Fruit fly (Drosophila melanogaster) whole organism, embryonic: ENCODE data around the gene CG14805.
A peak's percentile ranks its signal among the peaks of the same experiment; 100 is the strongest.

ENCODE experiments used
- Ada2b ChIP-seq: fragments of 200-800 bp; sonication (Bioruptor generic); IDR thresholded peaks from 2 replicates; pipeline ENCODE4 v1.3.6; 2022; ENCODE audit warnings: missing biosample characterization, missing genetic modification characterization
- Atf-2 ChIP-seq: fragments of 200-800 bp; sonication (Bioruptor generic); optimal IDR thresholded peaks from 2 replicates; lab custom pipeline; 2016; ENCODE audit warnings: missing biosample characterization, missing genetic modification characterization
- Atf3 ChIP-seq: fragments of 200-800 bp; sonication (Bioruptor generic); optimal IDR thresholded peaks from 3 replicates; lab custom pipeline; 2016; ENCODE audit warnings: missing biosample characterization, missing genetic modification characterization
- B-H2 ChIP-seq: fragments of 200-800 bp; sonication (Bioruptor generic); optimal IDR thresholded peaks from 2 replicates; lab custom pipeline; 2018; ENCODE audit warnings: missing biosample characterization, mild to moderate bottlenecking, missing genetic modification characterization
- CG10267 ChIP-seq: fragments of 200-800 bp; sonication (Bioruptor generic); optimal IDR thresholded peaks from 2 replicates; lab custom pipeline; 2018; ENCODE audit warnings: missing biosample characterization, mild to moderate bottlenecking, missing genetic modification characterization, moderate library complexity
- CG10565 ChIP-seq: fragments of 200-800 bp; sonication (Bioruptor generic); optimal IDR thresholded peaks from 3 replicates; lab custom pipeline; 2016; ENCODE audit warnings: missing biosample characterization, mild to moderate bottlenecking, missing genetic modification characterization
- CG11085 ChIP-seq: fragments of 200-800 bp; sonication (Bioruptor generic); IDR thresholded peaks from 2 replicates; pipeline ENCODE4 v1.3.6; 2022; ENCODE audit warnings: missing biosample characterization, missing genetic modification characterization
- CG11456 ChIP-seq: fragments of 200-800 bp; sonication (Bioruptor generic); IDR thresholded peaks from 3 replicates; pipeline ENCODE4 v1.3.6; 2022; ENCODE audit warnings: missing biosample characterization, missing genetic modification characterization
- CG12299 ChIP-seq: fragments of 200-800 bp; sonication (Bioruptor generic); optimal IDR thresholded peaks from 2 replicates; lab custom pipeline; 2018; ENCODE audit warnings: missing biosample characterization, mild to moderate bottlenecking, missing genetic modification characterization
- CG15479 ChIP-seq: fragments of 200-800 bp; sonication (Bioruptor generic); optimal IDR thresholded peaks from 3 replicates; lab custom pipeline; 2019; ENCODE audit warnings: missing biosample characterization, mild to moderate bottlenecking, missing genetic modification characterization, moderate library complexity
- CG15514 ChIP-seq: fragments of 200-800 bp; sonication (Bioruptor generic); optimal IDR thresholded peaks from 3 replicates; lab custom pipeline; 2017; ENCODE audit warnings: missing biosample characterization, missing genetic modification characterization, mild to moderate bottlenecking, moderate library complexity, missing genetic modification reagents
- CG17328 ChIP-seq: fragments of 200-800 bp; sonication (Bioruptor generic); IDR thresholded peaks from 2 replicates; pipeline ENCODE4 v1.3.6; 2022; ENCODE audit warnings: missing biosample characterization, missing genetic modification characterization
- CG17359 ChIP-seq: fragments of 200-800 bp; sonication (Bioruptor generic); optimal IDR thresholded peaks from 3 replicates; lab custom pipeline; 2018; ENCODE audit warnings: missing biosample characterization, mild to moderate bottlenecking, missing genetic modification characterization, moderate library complexity
- CG17612 ChIP-seq: fragments of 200-800 bp; sonication (Bioruptor generic); IDR thresholded peaks from 2 replicates; pipeline ENCODE4 v1.3.6; 2022; ENCODE audit warnings: missing biosample characterization, missing genetic modification characterization
- CG18599 ChIP-seq: fragments of 200-800 bp; sonication (Bioruptor generic); optimal IDR thresholded peaks from 3 replicates; lab custom pipeline; 2017; ENCODE audit warnings: missing biosample characterization, missing genetic modification characterization, mild to moderate bottlenecking, moderate library complexity, missing genetic modification reagents
- CG18764 ChIP-seq: fragments of 200-800 bp; sonication (Bioruptor generic); optimal IDR thresholded peaks from 3 replicates; lab custom pipeline; 2016; ENCODE audit warnings: missing biosample characterization, missing genetic modification characterization
- CG2202 ChIP-seq: fragments of 200-800 bp; sonication (Bioruptor generic); optimal IDR thresholded peaks from 2 replicates; lab custom pipeline; 2018; ENCODE audit warnings: missing biosample characterization, mild to moderate bottlenecking, missing genetic modification characterization
- CG30403 ChIP-seq: fragments of 200-800 bp; sonication (Bioruptor generic); optimal IDR thresholded peaks from 3 replicates; lab custom pipeline; 2016; ENCODE audit warnings: missing biosample characterization, missing genetic modification characterization
- CG31365 ChIP-seq: fragments of 200-800 bp; sonication (Bioruptor generic); optimal IDR thresholded peaks from 2 replicates; lab custom pipeline; 2018; ENCODE audit warnings: missing biosample characterization, mild to moderate bottlenecking, missing genetic modification characterization
- CG31388 ChIP-seq: fragments of 200-800 bp; sonication (Bioruptor generic); optimal IDR thresholded peaks from 2 replicates; lab custom pipeline; 2016; ENCODE audit warnings: missing biosample characterization, missing genetic modification characterization
- CG3163 ChIP-seq: fragments of 200-800 bp; sonication (Bioruptor generic); optimal IDR thresholded peaks from 3 replicates; lab custom pipeline; 2016; ENCODE audit warnings: missing biosample characterization, missing genetic modification characterization
- CG34376 ChIP-seq: fragments of 200-800 bp; sonication (Bioruptor generic); optimal IDR thresholded peaks from 2 replicates; lab custom pipeline; 2018; ENCODE audit warnings: missing biosample characterization, mild to moderate bottlenecking, missing genetic modification characterization
- CG4282 ChIP-seq: fragments of 200-800 bp; sonication (Bioruptor generic); optimal IDR thresholded peaks from 2 replicates; lab custom pipeline; 2016; ENCODE audit warnings: missing biosample characterization, missing genetic modification characterization
- CG5953 ChIP-seq: fragments of 200-800 bp; sonication (Bioruptor generic); IDR thresholded peaks from 2 replicates; pipeline ENCODE4 v1.3.6; 2022; ENCODE audit warnings: missing biosample characterization, missing genetic modification characterization
- CG8281 ChIP-seq: fragments of 200-800 bp; sonication (Bioruptor generic); optimal IDR thresholded peaks from 2 replicates; lab custom pipeline; 2018; ENCODE audit warnings: missing biosample characterization, mild to moderate bottlenecking, missing genetic modification characterization, moderate library complexity
- CG8944 ChIP-seq: fragments of 200-800 bp; sonication (Bioruptor generic); optimal IDR thresholded peaks from 3 replicates; lab custom pipeline; 2016; ENCODE audit warnings: missing biosample characterization, missing genetic modification characterization
- CG9727 ChIP-seq: fragments of 200-800 bp; sonication (Bioruptor generic); optimal IDR thresholded peaks from 3 replicates; lab custom pipeline; 2017; ENCODE audit warnings: missing biosample characterization, mild to moderate bottlenecking, missing genetic modification characterization
- Camta ChIP-seq: fragments of 200-800 bp; sonication (Bioruptor generic); optimal IDR thresholded peaks from 2 replicates; lab custom pipeline; 2016; ENCODE audit warnings: missing biosample characterization, missing genetic modification characterization
- D19A ChIP-seq: fragments of 200-800 bp; optimal IDR thresholded peaks from 3 replicates; lab custom pipeline; 2019; ENCODE audit warnings: missing biosample characterization, mild to moderate bottlenecking, missing genetic modification characterization, moderate library complexity
- Doc2 ChIP-seq: fragments of 200-800 bp; sonication (Bioruptor generic); IDR thresholded peaks from 2 replicates; pipeline ENCODE4 v1.3.6; 2022; ENCODE audit warnings: missing biosample characterization, missing genetic modification characterization
- Fer2 ChIP-seq: fragments of 200-800 bp; sonication (Bioruptor generic); optimal IDR thresholded peaks from 2 replicates; lab custom pipeline; 2018; ENCODE audit warnings: missing biosample characterization, mild to moderate bottlenecking, missing genetic modification characterization, moderate library complexity
- Fer3 ChIP-seq: fragments of 200-800 bp; sonication (Bioruptor generic); optimal IDR thresholded peaks from 2 replicates; lab custom pipeline; 2018; ENCODE audit warnings: missing biosample characterization, mild to moderate bottlenecking, missing genetic modification characterization, moderate library complexity
- Nf-YA ChIP-seq: fragments of 200-800 bp; sonication (Bioruptor generic); IDR thresholded peaks from 2 replicates; pipeline ENCODE4 v1.3.6; 2022; ENCODE audit warnings: missing biosample characterization, missing genetic modification characterization
- Pdp1 ChIP-seq, 2 experiments: fragments of 200-800 bp; sonication (Bioruptor generic); optimal IDR thresholded peaks; 3 replicates each; lab custom pipeline; 2016; ENCODE audit warnings: missing biosample characterization in 2 of 2, missing genetic modification characterization in 2 of 2, mild to moderate bottlenecking in 1 of 2, moderate library complexity in 1 of 2
- Sin3A ChIP-seq: fragments of >200 bp; optimal IDR thresholded peaks from 2 replicates; lab custom pipeline; 2018
- Sox100B ChIP-seq: fragments of 200-800 bp; sonication (Bioruptor generic); optimal IDR thresholded peaks from 3 replicates; lab custom pipeline; 2018; ENCODE audit warnings: missing biosample characterization, mild to moderate bottlenecking, missing genetic modification characterization
- Tbp ChIP-seq: fragments of >200 bp; optimal IDR thresholded peaks from 2 replicates; lab custom pipeline; 2018; ENCODE audit warnings: missing biosample characterization, missing genetic modification characterization
- bsh ChIP-seq, 2 experiments: fragments of 200-800 bp; sonication (Bioruptor generic); optimal IDR thresholded peaks; 2 replicates each; lab custom pipeline; 2017 to 2018; ENCODE audit warnings: mild to moderate bottlenecking in 2 of 2, missing biosample characterization in 2 of 2, missing genetic modification characterization in 2 of 2, moderate library complexity in 1 of 2
- btn ChIP-seq: fragments of 200-800 bp; sonication (Bioruptor generic); optimal IDR thresholded peaks from 2 replicates; lab custom pipeline; 2016; ENCODE audit warnings: missing biosample characterization, missing genetic modification characterization
- da ChIP-seq: fragments of 200-800 bp; sonication (Bioruptor generic); optimal IDR thresholded peaks from 2 replicates; lab custom pipeline; 2016; ENCODE audit warnings: missing biosample characterization, missing genetic modification characterization
- dimm ChIP-seq: fragments of 200-800 bp; sonication (Bioruptor generic); IDR thresholded peaks from 2 replicates; pipeline ENCODE4 v1.3.6; 2022; ENCODE audit warnings: missing biosample characterization, missing genetic modification characterization
- dmrt99B ChIP-seq: fragments of 200-800 bp; sonication (Bioruptor generic); optimal IDR thresholded peaks from 2 replicates; lab custom pipeline; 2018; ENCODE audit warnings: missing biosample characterization, mild to moderate bottlenecking, missing genetic modification characterization, moderate library complexity
- en ChIP-seq: fragments of 200-800 bp; sonication (Bioruptor generic); optimal IDR thresholded peaks from 2 replicates; lab custom pipeline; 2016; ENCODE audit warnings: missing biosample characterization, missing genetic modification characterization
- esg ChIP-seq: fragments of 200-800 bp; sonication (Bioruptor generic); conservative IDR thresholded peaks from 2 replicates; pipeline ENCODE4 v1.3.6; 2022; ENCODE audit warnings: missing biosample characterization, missing genetic modification characterization
- pan ChIP-seq, 4 experiments: fragments of >200 bp in 3 of 4; fragments of 200-800 bp in 1 of 4; sonication (Bioruptor generic) in 1 of 4; optimal IDR thresholded peaks in 3 of 4; IDR thresholded peaks in 1 of 4; 2 replicates each; pipeline versions ENCODE4 v1.3.6 to Lab custom; 2017 to 2022; ENCODE audit warnings: missing biosample characterization in 2 of 4, missing genetic modification characterization in 2 of 4, mixed read lengths in 1 of 4
- sim ChIP-seq: fragments of 200-800 bp; sonication (Bioruptor generic); IDR thresholded peaks from 2 replicates; pipeline ENCODE4 v1.3.6; 2022; ENCODE audit warnings: missing biosample characterization, missing genetic modification characterization
- stwl ChIP-seq: fragments of 200-800 bp; sonication (Bioruptor generic); optimal IDR thresholded peaks from 3 replicates; lab custom pipeline; 2018; ENCODE audit warnings: missing biosample characterization, mild to moderate bottlenecking, missing genetic modification characterization, moderate library complexity
- tin ChIP-seq: fragments of 200-800 bp; sonication (Bioruptor generic); optimal IDR thresholded peaks from 3 replicates; lab custom pipeline; 2016; ENCODE audit warnings: missing biosample characterization, missing genetic modification characterization
- vvl ChIP-seq: fragments of 200-800 bp; sonication (Bioruptor generic); IDR thresholded peaks from 2 replicates; pipeline ENCODE4 v1.3.6; 2022; ENCODE audit warnings: missing biosample characterization, missing genetic modification characterization

CG14805 gene

DNA sequence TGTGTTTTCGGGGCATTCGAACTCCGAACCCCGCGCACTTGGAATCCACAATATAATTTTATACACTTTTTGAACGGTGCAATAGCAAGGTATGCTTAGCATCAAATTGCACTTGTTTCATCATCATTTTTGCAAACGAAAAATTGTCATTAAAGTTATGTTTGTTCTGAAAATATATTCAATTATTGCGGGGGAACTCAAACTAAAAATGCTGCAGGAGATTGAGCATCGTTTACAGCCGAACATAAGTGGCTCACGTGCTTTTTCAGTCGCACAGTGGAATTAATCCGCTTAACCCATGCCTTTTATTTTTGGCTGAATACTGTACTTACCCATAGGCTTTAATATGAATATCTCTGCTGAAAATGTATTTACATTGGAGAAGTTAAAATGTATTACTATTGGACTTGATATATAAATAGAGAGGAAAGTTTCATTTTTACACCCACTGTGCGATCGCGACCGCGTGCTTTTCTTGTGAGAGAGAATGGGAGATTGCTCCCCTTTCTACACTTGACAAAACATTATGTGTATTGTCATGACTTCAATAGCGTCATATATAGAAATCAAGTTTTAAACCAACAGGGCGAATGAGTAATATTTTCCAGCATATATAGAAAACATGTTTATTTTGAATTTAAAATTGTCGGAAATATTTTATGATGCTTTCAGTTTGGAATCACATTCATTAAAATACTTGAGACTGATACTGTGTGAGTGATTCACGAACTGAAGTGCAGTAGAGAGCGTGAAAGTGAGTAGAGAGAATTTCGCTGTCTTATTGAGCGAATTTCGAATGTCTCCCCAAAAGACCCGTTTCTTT is 46.5 kb upstream of the CG14805 start (continued):
- TF ChIP-seq CG10267 (tag; lab: Kevin White, UChicago) (peak; percentile 88), CG3163 (GFP tag; lab: Kevin White, UChicago) (peak; percentile 83), Sox100B (GFP tag; lab: Kevin White, UChicago) (peak; percentile 96), CG15479 (GFP tag; lab: Kevin White, UChicago) (no peak), CG18764 (GFP tag; lab: Kevin White, UChicago) (peak; percentile 85), Camta (GFP tag; lab: Kevin White, UChicago) (peak; percentile 93), Atf3 (peak; percentile 94), dmrt99B (tag; lab: Kevin White, UChicago) (peak; percentile 96), Fer3 (peak; percentile 98), Doc2 (GFP tag; lab: Robert Waterston, UW) (peak; percentile 74), Nf-YA (GFP tag; lab: Robert Waterston, UW) (peak; percentile 95), btn (peak; percentile 75), Pdp1 (GFP tag; optimal IDR thresholded peaks at IDR 0.05; lab: Kevin White, UChicago) (peak; percentile 92 to 93), CG8944 (GFP tag; lab: Kevin White, UChicago) (peak; percentile 91), dimm (peak; percentile 88), pan (optimal IDR thresholded peaks at IDR 0.05; lab: Kevin White, UChicago) (no peak), pan (GFP tag; optimal IDR thresholded peaks at IDR 0.05 in 1 of 2, IDR thresholded peaks at IDR 0.05 in 1 of 2) (peak in 1 of 2 experiments; percentile 98), bsh (GFP tag; optimal IDR thresholded peaks at IDR 0.05; lab: Kevin White, UChicago) (peak; percentile 93 to 98), CG15514 (GFP tag; lab: Kevin White, UChicago) (peak; percentile 92), CG31388 (GFP tag; lab: Kevin White, UChicago) (peak; percentile 84), esg (peak; percentile 97), CG17359 (tag; lab: Kevin White, UChicago) (peak; percentile 97), CG11085 (GFP tag; lab: Robert Waterston, UW) (peak; percentile 95), CG18599 (GFP tag; lab: Kevin White, UChicago) (peak; percentile 96), en (GFP tag; lab: Kevin White, UChicago) (peak; percentile 90), CG2202 (tag; lab: Kevin White, UChicago) (peak; percentile 73), sim (GFP tag; lab: Robert Waterston, UW) (peak; percentile 94), CG30403 (GFP tag; lab: Kevin White, UChicago) (peak; percentile 97), CG17328 (GFP tag; lab: Robert Waterston, UW) (peak; percentile 97), CG10565 (GFP tag; lab: Kevin White, UChicago) (peak; percentile 31), CG11456 (GFP tag; lab: Robert Waterston, UW) (peak; percentile 98), Sin3A (lab: Kevin White, UChicago) (no peak), CG4282 (peak; percentile 87), tin (GFP tag; lab: Kevin White, UChicago) (peak; percentile 94), CG5953 (GFP tag; lab: Robert Waterston, UW) (peak; percentile 97), Atf-2 (GFP tag; lab: Kevin White, UChicago) (peak; percentile 93), Tbp (GFP tag; lab: Kevin White, UChicago) (no peak), CG9727 (GFP tag; lab: Kevin White, UChicago) (peak; percentile 94), B-H2 (GFP tag; lab: Kevin White, UChicago) (peak; percentile 83), CG31365 (tag; lab: Kevin White, UChicago) (peak; percentile 84), da (GFP tag; lab: Kevin White, UChicago) (peak; percentile 76), CG17612 (GFP tag; lab: Robert Waterston, UW) (peak; percentile 91), stwl (tag; lab: Kevin White, UChicago) (peak; percentile 20), D19A (peak; percentile 92), Fer2 (tag; lab: Kevin White, UChicago) (peak; percentile 88), CG8281 (tag; lab: Kevin White, UChicago) (peak; percentile 81), CG34376 (GFP tag; lab: Kevin White, UChicago) (peak; percentile 95), vvl (GFP tag; lab: Robert Waterston, UW) (peak; percentile 99), CG12299 (tag; lab: Kevin White, UChicago) (peak; percentile 90), Ada2b (GFP tag; lab: Robert Waterston, UW) (peak; percentile 97)
